Worm (Caenorhabditis elegans): Measurements from ENCODE around the gene T28H10.1.
A peak's percentile ranks its signal among the peaks of the same experiment; 100 is the strongest.

ce11 chrV:12465399-12465798, 38.2 kb upstream of the T28H10.1 start:
- TF ChIP-seq flt-1 (GFP tag; IDR thresholded peaks at IDR 0.05) (no peak), ztf-29 (GFP tag; IDR thresholded peaks at IDR 0.05) (no peak), T22C8.4 (GFP tag; IDR thresholded peaks at IDR 0.05) (0 out of 2 replicates have a peak, but pooled peaks have one; percentile 23), cog-1 (tag; optimal IDR thresholded peaks at IDR 0.05) (peak; percentile 87), med-1 (GFP tag; optimal IDR thresholded peaks at IDR 0.05; ENCODE audit: insufficient read depth) (no peak), ztf-23 (GFP tag; IDR thresholded peaks at IDR 0.05) (no peak)
